3 worm cellular contexts compared by ENCODE assay signal in the genomic region with DNA sequence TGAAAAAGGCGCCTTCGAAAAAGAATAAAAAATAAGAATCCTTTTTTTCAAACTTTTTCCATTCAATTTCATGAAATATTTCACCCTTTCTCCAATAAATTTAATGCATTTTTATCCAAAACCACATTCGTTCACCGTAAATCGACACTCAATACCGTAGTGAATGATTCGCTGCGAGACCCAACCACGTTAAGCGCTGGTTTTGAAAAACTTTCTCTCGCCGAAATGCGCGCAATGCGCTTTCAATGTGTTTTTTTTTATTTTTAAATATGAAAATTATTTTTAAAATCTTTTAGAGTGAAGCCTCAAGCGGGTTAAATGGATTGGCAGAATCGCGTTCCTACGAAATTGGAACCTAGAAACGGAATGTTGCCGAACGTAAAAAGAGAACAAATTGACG.
TF ChIP-seq lines count a peak whose summit lies in the region.

Gene F59G1.8 (plus strand): TSS at position 293 of the 400 bp plus-strand sequence.

TF ChIP-seq in whole organism, L4 larva, 104 proteins besides CTCF, POLR2A, EP300 and RAD21:
- TF ChIP-seq zfp-3 (GFP tag; conservative IDR thresholded peaks at IDR 0.05; lab: Robert Waterston, UW) (no peak), pha-4 (GFP tag; IDR thresholded peaks at IDR 0.05; lab: Robert Waterston, UW) (no peak), pha-4 (tag; optimal IDR thresholded peaks at IDR 0.05; lab: Kevin White, UChicago) (no peak), madf-9 (GFP tag; conservative IDR thresholded peaks at IDR 0.05; lab: Robert Waterston, UW) (no peak), R02D3.7 (tag; optimal IDR thresholded peaks at IDR 0.05; lab: Kevin White, UChicago) (peak; percentile 49), php-3 (GFP tag; IDR thresholded peaks at IDR 0.05; lab: Robert Waterston, UW) (no peak), ZK546.5 (tag; optimal IDR thresholded peaks at IDR 0.05; lab: Kevin White, UChicago) (no peak), sdz-12 (GFP tag; optimal IDR thresholded peaks at IDR 0.05; lab: Kevin White, UChicago) (no peak), dmd-6 (GFP tag; IDR thresholded peaks at IDR 0.05; lab: Robert Waterston, UW) (no peak), zip-11 (GFP tag; IDR thresholded peaks at IDR 0.05; lab: Robert Waterston, UW) (no peak)

TF ChIP-seq in whole organism, mixed stage, embryonic, 35 proteins besides CTCF, POLR2A, EP300 and RAD21:
- TF ChIP-seq blmp-1 (tag; optimal IDR thresholded peaks at IDR 0.05; lab: Kevin White, UChicago) (no peak), tbx-8 (GFP tag; optimal IDR thresholded peaks at IDR 0.05; lab: Kevin White, UChicago) (no peak), flh-1 (GFP tag; optimal IDR thresholded peaks at IDR 0.05; lab: Kevin White, UChicago) (no peak), lin-13 (tag; optimal IDR thresholded peaks at IDR 0.05; lab: Kevin White, UChicago) (no peak), lin-32 (GFP tag; optimal IDR thresholded peaks at IDR 0.05; lab: Kevin White, UChicago) (no peak), lsy-2 (tag; optimal IDR thresholded peaks at IDR 0.05; lab: Kevin White, UChicago) (peak; percentile 46)

TF ChIP-seq in whole organism, young adult, 124 proteins besides CTCF, POLR2A, EP300 and RAD21:
- TF ChIP-seq F33H1.4 (GFP tag; IDR thresholded peaks at IDR 0.05; lab: Robert Waterston, UW), result peak; percentile 73
- TF ChIP-seq efl-1 (GFP tag; optimal IDR thresholded peaks at IDR 0.05; lab: Kevin White, UChicago), result peak; percentile 66
- TF ChIP-seq ceh-91 (GFP tag; IDR thresholded peaks at IDR 0.05; lab: Robert Waterston, UW), result peak; percentile 30; the same call in 1 of the 2 replicates
- TF ChIP-seq mcd-1 (GFP tag; IDR thresholded peaks at IDR 0.05; lab: Robert Waterston, UW), result no peak
- TF ChIP-seq gei-17 (GFP tag; optimal IDR thresholded peaks at IDR 0.05; lab: Kevin White, UChicago), result no peak
- TF ChIP-seq fkh-3 (tag; optimal IDR thresholded peaks at IDR 0.05; lab: Kevin White, UChicago), result no peak
- TF ChIP-seq dpl-1 (GFP tag; optimal IDR thresholded peaks at IDR 0.05; lab: Kevin White, UChicago), result peak; percentile 34
- TF ChIP-seq ZK185.1 (tag; optimal IDR thresholded peaks at IDR 0.05; lab: Kevin White, UChicago; ENCODE audit: poor library complexity, severe bottlenecking), result no peak
- no peak for TF ChIP-seq nhr-27 (tag; optimal IDR thresholded peaks at IDR 0.05; lab: Kevin White, UChicago)
- TF ChIP-seq somi-1 (GFP tag; optimal IDR thresholded peaks at IDR 0.05; lab: Kevin White, UChicago), result no peak
- no peak for TF ChIP-seq egrh-3 (GFP tag; IDR thresholded peaks at IDR 0.05; lab: Robert Waterston, UW)
- TF ChIP-seq lsl-1 (GFP tag; optimal IDR thresholded peaks at IDR 0.05; lab: Kevin White, UChicago), result peak; percentile 64
- TF ChIP-seq T07F8.4 (tag; optimal IDR thresholded peaks at IDR 0.05; lab: Kevin White, UChicago), result no peak
- no peak for TF ChIP-seq cebp-1 (GFP tag; IDR thresholded peaks at IDR 0.05; lab: Robert Waterston, UW)
- no peak for TF ChIP-seq cebp-1 (tag; optimal IDR thresholded peaks at IDR 0.05; lab: Kevin White, UChicago)
- TF ChIP-seq madf-6 (GFP tag; IDR thresholded peaks at IDR 0.05; lab: Robert Waterston, UW), result peak; percentile 76
- 0 out of 2 replicates have a peak, but pooled peaks have one; percentile 17 for TF ChIP-seq aptf-2 (GFP tag; conservative IDR thresholded peaks at IDR 0.05; lab: Robert Waterston, UW)
- TF ChIP-seq nhr-120 (GFP tag; IDR thresholded peaks at IDR 0.05; lab: Robert Waterston, UW), result no peak
- no peak for TF ChIP-seq zim-3 (tag; optimal IDR thresholded peaks at IDR 0.05; lab: Kevin White, UChicago)
- no peak for TF ChIP-seq nhr-80 (tag; optimal IDR thresholded peaks at IDR 0.05; lab: Kevin White, UChicago)
- peak; percentile 64 for TF ChIP-seq madf-8 (GFP tag; conservative IDR thresholded peaks at IDR 0.05; lab: Robert Waterston, UW)
- no peak for TF ChIP-seq ztf-18 (tag; optimal IDR thresholded peaks at IDR 0.05; lab: Kevin White, UChicago)
- TF ChIP-seq madf-3 (GFP tag; IDR thresholded peaks at IDR 0.05; lab: Robert Waterston, UW), result no peak
- TF ChIP-seq pbrm-1 (GFP tag; IDR thresholded peaks at IDR 0.05; lab: Robert Waterston, UW), result no peak
- no peak for TF ChIP-seq attf-6 (GFP tag; IDR thresholded peaks at IDR 0.05; lab: Robert Waterston, UW)
- no peak for TF ChIP-seq sptf-2 (GFP tag; optimal IDR thresholded peaks at IDR 0.05; lab: Kevin White, UChicago)
- no peak for TF ChIP-seq madf-10 (tag; optimal IDR thresholded peaks at IDR 0.05; lab: Kevin White, UChicago)
- no peak for TF ChIP-seq tbp1 (GFP tag; optimal IDR thresholded peaks at IDR 0.05; lab: Kevin White, UChicago)
- TF ChIP-seq hrde-1 (tag; optimal IDR thresholded peaks at IDR 0.05; lab: Kevin White, UChicago; ENCODE audit: borderline replicate concordance), result no peak
- no peak for TF ChIP-seq mel-28 (tag; optimal IDR thresholded peaks at IDR 0.05; lab: Kevin White, UChicago; ENCODE audit: borderline replicate concordance)
- no peak for TF ChIP-seq egl-44 (GFP tag; IDR thresholded peaks at IDR 0.05; lab: Robert Waterston, UW)
- TF ChIP-seq K11D2.4 (GFP tag; IDR thresholded peaks at IDR 0.05; lab: Robert Waterston, UW), result no peak
- TF ChIP-seq die-1 (tag; optimal IDR thresholded peaks at IDR 0.05; lab: Kevin White, UChicago), result no peak
- TF ChIP-seq attf-5 (GFP tag; optimal IDR thresholded peaks at IDR 0.05; lab: Kevin White, UChicago), result no peak
TF ChIP-seq in whole organism, young adult: peak in this region for 8.

Comparison
In these comparisons a context has a peak if more than half of its experiments do, and no peak if none do; other contexts are left out.
1. Of the 7 proteins assayed by ChIP-seq in both whole organism, young adult and whole organism, L4 larva: peak only in whole organism, young adult: dpl-1; only in whole organism, L4 larva: none; in both: none; in neither: 6.